Worm (Caenorhabditis elegans) whole organism, late embryonic: ENCODE measurements around the gene T06A10.107.
"Not testable (repeated sequence)": the region's sequence is repeated elsewhere in the genome, so short reads cannot be mapped to it uniquely, and the experiment has no call there.

Source experiments
- C08G9.2 ChIP-seq: sonication (generic microtip); optimal IDR thresholded peaks from 2 replicates; lab custom pipeline; 2016; ENCODE audit warnings: mild to moderate bottlenecking, missing genetic modification characterization, moderate library complexity, missing compliant biosample characterization
- C38D4.7 ChIP-seq: fragments of 200-800 bp; sonication (Bioruptor generic); optimal IDR thresholded peaks from 2 replicates; lab custom pipeline; 2018; ENCODE audit warnings: mild to moderate bottlenecking, missing genetic modification characterization, moderate library complexity, missing compliant biosample characterization
- F13H6.1 ChIP-seq: sonication (generic microtip); optimal IDR thresholded peaks from 2 replicates; lab custom pipeline; 2016; ENCODE audit warnings: missing genetic modification characterization, missing compliant biosample characterization
- K02D7.2 ChIP-seq: sonication (generic microtip); optimal IDR thresholded peaks from 2 replicates; lab custom pipeline; 2017; ENCODE audit warnings: mild to moderate bottlenecking, missing genetic modification characterization, missing compliant biosample characterization
- K09A11.1 ChIP-seq: sonication (generic microtip); optimal IDR thresholded peaks from 2 replicates; lab custom pipeline; 2017; ENCODE audit warnings: antibody characterized with exemption, mild to moderate bottlenecking, missing genetic modification characterization, missing compliant biosample characterization; ENCODE audit not compliant: insufficient read depth
- T23F11.4 ChIP-seq: fragments of 200-800 bp; sonication (Bioruptor generic); optimal IDR thresholded peaks from 2 replicates; lab custom pipeline; 2018; ENCODE audit warnings: mild to moderate bottlenecking, missing genetic modification characterization, missing compliant biosample characterization
- Y22D7AL.16 ChIP-seq: sonication (generic microtip); optimal IDR thresholded peaks from 2 replicates; lab custom pipeline; 2016; ENCODE audit warnings: missing genetic modification characterization, missing compliant biosample characterization
- ama-1 ChIP-seq: fragments of 150-350 bp; optimal IDR thresholded peaks from 2 replicates; lab custom pipeline; 2014
- ceh-18 ChIP-seq: sonication (generic microtip); optimal IDR thresholded peaks from 2 replicates; lab custom pipeline; 2016; ENCODE audit warnings: missing genetic modification characterization, missing compliant biosample characterization
- ceh-19 ChIP-seq: fragments of 200-800 bp; sonication (Bioruptor generic); optimal IDR thresholded peaks from 2 replicates; lab custom pipeline; 2018; ENCODE audit warnings: mild to moderate bottlenecking, missing genetic modification characterization, missing compliant biosample characterization
- ceh-2 ChIP-seq: sonication (generic microtip); optimal IDR thresholded peaks from 2 replicates; lab custom pipeline; 2016; ENCODE audit warnings: missing genotype, missing genetic modification characterization, missing compliant biosample characterization
- ceh-22 ChIP-seq: sonication (generic microtip); optimal IDR thresholded peaks from 2 replicates; lab custom pipeline; 2017; ENCODE audit warnings: missing biosample characterization, missing genetic modification characterization
- ceh-24 ChIP-seq: sonication (generic microtip); optimal IDR thresholded peaks from 2 replicates; lab custom pipeline; 2016; ENCODE audit warnings: mild to moderate bottlenecking, missing genetic modification characterization, missing compliant biosample characterization
- ceh-30 ChIP-seq: fragments of 150-350 bp; optimal IDR thresholded peaks from 2 replicates; lab custom pipeline; 2014; ENCODE audit warnings: missing biosample characterization, missing genetic modification characterization
- ceh-45 ChIP-seq: fragments of 200-800 bp; sonication (Bioruptor generic); IDR thresholded peaks from 2 replicates; pipeline ENCODE4 v1.3.6; 2022; ENCODE audit warnings: missing genetic modification reagents, missing genetic modification characterization, missing compliant biosample characterization
- ceh-48 ChIP-seq: sonication (generic microtip); optimal IDR thresholded peaks from 2 replicates; lab custom pipeline; 2016; ENCODE audit warnings: missing genetic modification characterization, inconsistent platforms, missing compliant biosample characterization
- dmd-4 ChIP-seq: sonication (generic microtip); optimal IDR thresholded peaks from 2 replicates; lab custom pipeline; 2016; ENCODE audit warnings: borderline replicate concordance, missing genetic modification characterization, missing compliant biosample characterization
- elt-2 ChIP-seq: sonication (generic microtip); optimal IDR thresholded peaks from 2 replicates; lab custom pipeline; 2016; ENCODE audit warnings: missing genetic modification reagents, missing genetic modification characterization, missing compliant biosample characterization
- elt-4 ChIP-seq: sonication (generic microtip); optimal IDR thresholded peaks from 2 replicates; lab custom pipeline; 2016; ENCODE audit warnings: missing genetic modification characterization, missing compliant biosample characterization
- ets-4 ChIP-seq: sonication (generic microtip); optimal IDR thresholded peaks from 2 replicates; lab custom pipeline; 2016; ENCODE audit warnings: missing genetic modification characterization, missing compliant biosample characterization
- eyg-1 ChIP-seq: sonication (generic microtip); optimal IDR thresholded peaks from 2 replicates; lab custom pipeline; 2016; ENCODE audit warnings: missing genotype, missing genetic modification characterization, missing compliant biosample characterization
- fkh-10 ChIP-seq: fragments of 150-350 bp; optimal IDR thresholded peaks from 2 replicates; lab custom pipeline; 2014; ENCODE audit warnings: missing biosample characterization, missing genetic modification reagents, missing genetic modification characterization
- fkh-6 ChIP-seq: sonication (generic microtip); optimal IDR thresholded peaks from 2 replicates; lab custom pipeline; 2016; ENCODE audit warnings: missing genetic modification characterization, missing compliant biosample characterization
- hlh-30 ChIP-seq: sonication (generic microtip); optimal IDR thresholded peaks from 2 replicates; lab custom pipeline; 2017; ENCODE audit warnings: antibody characterized with exemption, missing genetic modification characterization, missing compliant biosample characterization; ENCODE audit not compliant: insufficient read depth
- hlh-8 ChIP-seq: sonication (generic microtip); optimal IDR thresholded peaks from 2 replicates; lab custom pipeline; 2016; ENCODE audit warnings: missing genotype, missing genetic modification characterization, missing compliant biosample characterization
- lim-6 ChIP-seq: sonication (generic microtip); optimal IDR thresholded peaks from 2 replicates; lab custom pipeline; 2016; ENCODE audit warnings: missing genetic modification characterization, missing compliant biosample characterization
- madf-2 ChIP-seq: sonication (generic microtip); optimal IDR thresholded peaks from 2 replicates; lab custom pipeline; 2017; ENCODE audit warnings: missing genetic modification characterization, missing compliant biosample characterization
- mec-3 ChIP-seq: sonication (generic microtip); optimal IDR thresholded peaks from 2 replicates; lab custom pipeline; 2016; ENCODE audit warnings: borderline replicate concordance, missing genetic modification characterization, missing compliant biosample characterization
- odd-2 ChIP-seq: sonication (generic microtip); optimal IDR thresholded peaks from 2 replicates; lab custom pipeline; 2017; ENCODE audit warnings: antibody characterized with exemption, mild to moderate bottlenecking, missing genetic modification characterization, missing compliant biosample characterization
- pag-3 ChIP-seq: sonication (generic microtip); optimal IDR thresholded peaks from 2 replicates; lab custom pipeline; 2016; ENCODE audit warnings: missing compliant biosample characterization, missing genetic modification characterization, borderline replicate concordance
- pax-1 ChIP-seq: fragments of 150-350 bp; optimal IDR thresholded peaks from 2 replicates; lab custom pipeline; 2014; ENCODE audit warnings: missing biosample characterization, missing genetic modification characterization
- pha-2 ChIP-seq: sonication (generic microtip); optimal IDR thresholded peaks from 2 replicates; lab custom pipeline; 2017; ENCODE audit warnings: mild to moderate bottlenecking, missing genetic modification characterization, missing compliant biosample characterization
- pha-4 ChIP-seq: fragments of 150-350 bp; optimal IDR thresholded peaks from 2 replicates; lab custom pipeline; 2018; ENCODE audit warnings: missing biosample characterization, missing genetic modification reagents, missing genetic modification characterization
- ref-2 ChIP-seq: sonication (generic microtip); optimal IDR thresholded peaks from 2 replicates; lab custom pipeline; 2016; ENCODE audit warnings: missing genetic modification characterization, missing compliant biosample characterization
- rnt-1 ChIP-seq: sonication (generic microtip); optimal IDR thresholded peaks from 2 replicates; lab custom pipeline; 2016; ENCODE audit warnings: missing genetic modification characterization, missing compliant biosample characterization
- sdc-2 ChIP-seq: sonication (generic microtip); optimal IDR thresholded peaks from 2 replicates; lab custom pipeline; 2016; ENCODE audit warnings: missing genotype, missing genetic modification characterization, missing compliant biosample characterization
- syd-9 ChIP-seq: sonication (generic microtip); optimal IDR thresholded peaks from 2 replicates; lab custom pipeline; 2016; ENCODE audit warnings: mild to moderate bottlenecking, missing genetic modification characterization, moderate library complexity, missing compliant biosample characterization
- tbx-2 ChIP-seq: sonication (generic microtip); optimal IDR thresholded peaks from 2 replicates; lab custom pipeline; 2016; ENCODE audit warnings: missing genetic modification characterization, missing compliant biosample characterization
- unc-3 ChIP-seq, 2 experiments: fragments of 200-800 bp in 1 of 2; sonication (Bioruptor generic) in 1 of 2; sonication (generic microtip) in 1 of 2; conservative IDR thresholded peaks in 1 of 2; optimal IDR thresholded peaks in 1 of 2; 2 replicates each; pipeline versions ENCODE4 v1.3.6 to Lab custom; 2016 to 2022; ENCODE audit warnings: missing compliant biosample characterization in 2 of 2, missing genetic modification characterization in 2 of 2, missing genetic modification reagents in 1 of 2
- unc-42 ChIP-seq: sonication (generic microtip); optimal IDR thresholded peaks from 2 replicates; lab custom pipeline; 2016; ENCODE audit warnings: missing genotype, missing genetic modification characterization, missing compliant biosample characterization
- unc-55 ChIP-seq: sonication (generic microtip); optimal IDR thresholded peaks from 2 replicates; lab custom pipeline; 2017; ENCODE audit warnings: missing biosample characterization, missing genetic modification reagents, missing genetic modification characterization
- unc-86 ChIP-seq: sonication (generic microtip); optimal IDR thresholded peaks from 2 replicates; lab custom pipeline; 2016; ENCODE audit warnings: missing genetic modification characterization, missing compliant biosample characterization

Gene T06A10.107

DNA sequence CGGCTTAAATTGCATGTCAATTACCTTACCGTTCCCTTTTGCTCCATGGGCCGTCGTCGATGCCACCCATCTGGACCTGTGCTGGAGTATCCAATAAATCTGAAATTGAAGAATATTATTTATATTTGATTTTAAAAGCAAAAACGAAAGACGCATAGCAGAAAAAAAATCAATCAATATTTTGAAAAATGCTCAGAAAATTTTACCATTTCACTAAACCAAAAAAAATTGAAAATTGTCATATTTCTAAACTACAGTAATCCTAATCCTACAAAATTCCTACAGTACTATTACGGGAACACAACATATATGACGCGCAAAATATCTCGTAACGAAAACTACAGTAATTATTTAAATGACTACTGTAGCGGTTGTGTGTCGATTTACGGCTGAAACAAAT, 24.4 kb upstream of the T06A10.107 start, which contains the start of gene Y116A8A.150:
Gene Y116A8A.150, minus strand, starts transcription at position 101 of the 400 bp plus-strand sequence.
- TF ChIP-seq dmd-4 (tag; lab: Kevin White, UChicago); ceh-2 (tag; lab: Kevin White, UChicago); fkh-10 (GFP tag; lab: Kevin White, UChicago): not testable (repeated sequence)

DNA sequence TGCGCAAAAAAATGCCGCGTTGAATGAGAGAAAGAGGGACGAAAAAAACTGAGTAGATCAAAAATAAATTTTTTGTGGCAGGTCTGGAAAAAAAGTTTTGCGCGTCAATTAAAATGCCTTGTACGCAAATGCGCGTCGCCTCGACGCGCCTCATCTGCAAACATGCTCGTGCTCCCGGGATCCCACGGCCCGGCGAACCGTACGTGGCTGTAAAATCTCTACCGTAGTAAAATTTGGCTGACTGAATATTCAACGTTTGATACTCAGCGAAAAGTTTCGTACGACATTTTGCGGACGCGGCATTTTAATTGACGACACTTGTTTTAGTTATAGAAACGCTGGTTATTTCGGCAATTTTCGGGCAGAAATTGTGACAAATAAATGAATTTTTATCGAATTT, 21.9 kb upstream of the T06A10.107 start:
- peak; percentile 4 for TF ChIP-seq ceh-18 (tag; lab: Kevin White, UChicago)
- TF ChIP-seq, all 69 proteins: peak for 1; not testable (repeated sequence) for 68

DNA sequence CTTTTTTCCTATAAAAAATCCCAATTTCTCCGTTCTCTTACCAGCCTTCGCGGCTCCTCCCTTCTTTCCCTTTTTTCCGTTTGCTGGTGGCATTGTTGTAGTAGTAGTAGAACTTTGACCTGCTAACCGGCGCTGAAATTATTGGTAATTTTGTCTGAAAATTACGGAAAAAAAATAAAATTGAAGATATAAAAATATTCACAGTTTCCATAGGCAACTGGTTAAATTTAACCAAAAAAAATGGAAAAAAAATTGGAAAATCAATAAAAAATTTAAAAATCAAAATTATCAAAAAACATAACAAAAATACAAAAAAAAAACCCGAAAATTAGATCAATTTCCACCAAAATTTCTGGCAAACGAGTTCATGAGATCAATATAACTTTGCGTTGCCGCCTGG, 12.5 kb upstream of the T06A10.107 start, which contains the start of gene map-2:
Gene map-2, minus strand, starts transcription at position 101 of the 400 bp plus-strand sequence.
- TF ChIP-seq lim-6 (tag; lab: Kevin White, UChicago), result no peak
- no peak for TF ChIP-seq ceh-2 (tag; lab: Kevin White, UChicago)
- TF ChIP-seq ceh-45 (GFP tag; lab: Robert Waterston, UW), result no peak
- TF ChIP-seq K09A11.1 (tag; lab: Kevin White, UChicago), result no peak
- no peak for TF ChIP-seq K02D7.2
- no peak for TF ChIP-seq rnt-1 (tag; lab: Kevin White, UChicago)
- TF ChIP-seq hlh-30 (tag; lab: Kevin White, UChicago), result no peak

DNA sequence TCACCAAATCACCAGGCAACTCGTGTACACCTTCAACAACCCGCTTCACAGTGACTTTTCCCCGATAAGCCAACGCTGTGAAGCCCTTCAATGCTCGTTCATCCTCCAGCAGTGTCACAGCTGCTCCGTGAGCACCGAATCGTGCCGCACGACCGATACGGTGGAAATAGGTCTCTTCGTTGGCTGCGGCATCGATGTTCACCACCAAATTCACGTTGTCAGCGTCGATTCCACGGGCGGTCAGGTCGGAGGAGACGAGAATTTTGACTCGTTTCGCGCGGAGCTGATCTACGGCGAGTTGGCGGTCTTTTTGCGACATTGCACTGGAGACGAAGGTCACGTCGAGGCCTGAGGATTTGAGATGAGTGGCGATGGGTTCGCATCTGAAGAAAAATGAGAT, 6.6 kb upstream of the T06A10.107 start:
- TF ChIP-seq unc-42 (tag; lab: Kevin White, UChicago) (no peak), elt-2 (tag; lab: Kevin White, UChicago) (no peak), pag-3 (tag; lab: Kevin White, UChicago) (no peak), eyg-1 (tag; lab: Kevin White, UChicago) (no peak), pax-1 (tag; lab: Kevin White, UChicago) (no peak), fkh-6 (tag; lab: Kevin White, UChicago) (no peak), madf-2 (tag; lab: Kevin White, UChicago) (no peak)

ce11 chrIV:16863431-16863895, 3.9 kb upstream of the T06A10.107 start, which contains the start of the genes mel-46 and lsy-13:
Gene mel-46 (minus strand): TSS chrIV:16863481.
Gene lsy-13 (plus strand): TSS chrIV:16863870.
- TF ChIP-seq fkh-10 (GFP tag; lab: Kevin White, UChicago) (no peak), mec-3 (tag; lab: Kevin White, UChicago) (no peak), ceh-30 (tag; lab: Kevin White, UChicago) (no peak), syd-9 (tag; lab: Kevin White, UChicago) (no peak), ceh-48 (tag; lab: Kevin White, UChicago) (peak; percentile 53), elt-4 (tag; lab: Kevin White, UChicago) (no peak), eyg-1 (tag; lab: Kevin White, UChicago) (peak; percentile 46), ref-2 (tag; lab: Kevin White, UChicago) (no peak), T23F11.4 (GFP tag; lab: Kevin White, UChicago) (peak; percentile 16), lim-6 (tag; lab: Kevin White, UChicago) (no peak), ceh-24 (tag; lab: Kevin White, UChicago) (no peak), hlh-8 (tag; lab: Kevin White, UChicago) (peak; percentile 20), ets-4 (tag; lab: Kevin White, UChicago) (no peak), ceh-22 (tag; lab: Kevin White, UChicago) (no peak), Y22D7AL.16 (tag; lab: Kevin White, UChicago) (no peak), ama-1 (no peak), unc-3 (GFP tag; conservative IDR thresholded peaks at IDR 0.05; lab: Robert Waterston, UW) (0 out of 2 replicates have a peak, but pooled peaks have one; percentile 19), unc-3 (tag; optimal IDR thresholded peaks at IDR 0.05; lab: Kevin White, UChicago) (peak; percentile 9), unc-55 (GFP tag; lab: Kevin White, UChicago) (no peak), odd-2 (tag; lab: Kevin White, UChicago) (peak; percentile 28), tbx-2 (tag; lab: Kevin White, UChicago) (peak; percentile 59), pha-2 (tag; lab: Kevin White, UChicago) (peak; percentile 50), rnt-1 (tag; lab: Kevin White, UChicago) (peak; percentile 27), ceh-2 (tag; lab: Kevin White, UChicago) (peak; percentile 49), pha-4 (no peak), pax-1 (tag; lab: Kevin White, UChicago) (no peak), F13H6.1 (tag; lab: Kevin White, UChicago) (peak; percentile 39), sdc-2 (tag; lab: Kevin White, UChicago) (no peak), fkh-6 (tag; lab: Kevin White, UChicago) (peak; percentile 38), ceh-18 (tag; lab: Kevin White, UChicago) (peak; percentile 20), unc-86 (tag; lab: Kevin White, UChicago) (no peak), C38D4.7 (no peak), C08G9.2 (tag; lab: Kevin White, UChicago) (no peak), ceh-19 (peak; percentile 53)
